Fruit fly (Drosophila melanogaster) whole organism, embryonic: Measurements from ENCODE around the gene Fbxl7.

ENCODE experiments used
- Blimp-1 ChIP-seq: fragments of 200-800 bp; sonication (Bioruptor generic); optimal IDR thresholded peaks from 3 replicates; lab custom pipeline; 2018; ENCODE audit warnings: missing biosample characterization, missing genetic modification characterization, mild to moderate bottlenecking, moderate library complexity, missing genetic modification reagents
- CG10267 ChIP-seq: fragments of 200-800 bp; sonication (Bioruptor generic); optimal IDR thresholded peaks from 2 replicates; lab custom pipeline; 2018; ENCODE audit warnings: missing biosample characterization, mild to moderate bottlenecking, missing genetic modification characterization, moderate library complexity
- CG11085 ChIP-seq: fragments of 200-800 bp; sonication (Bioruptor generic); IDR thresholded peaks from 2 replicates; pipeline ENCODE4 v1.3.6; 2022; ENCODE audit warnings: missing biosample characterization, missing genetic modification characterization
- CG11247 ChIP-seq: fragments of 200-800 bp; sonication (Bioruptor generic); IDR thresholded peaks from 2 replicates; pipeline ENCODE4 v1.3.6; 2022; ENCODE audit warnings: missing biosample characterization, missing genetic modification characterization
- CG11696 ChIP-seq: fragments of 200-800 bp; sonication (Bioruptor generic); IDR thresholded peaks from 2 replicates; pipeline ENCODE4 v1.3.6; 2022; ENCODE audit warnings: missing biosample characterization, missing genetic modification characterization
- CG12219 ChIP-seq: fragments of 200-800 bp; sonication (Bioruptor generic); optimal IDR thresholded peaks from 3 replicates; lab custom pipeline; 2018; ENCODE audit warnings: missing biosample characterization, mild to moderate bottlenecking, missing genetic modification characterization
- CG12744 ChIP-seq: fragments of 200-800 bp; sonication (Bioruptor generic); optimal IDR thresholded peaks from 2 replicates; lab custom pipeline; 2016; ENCODE audit warnings: missing biosample characterization, missing genetic modification characterization
- CG13123 ChIP-seq: fragments of 200-800 bp; sonication (Bioruptor generic); optimal IDR thresholded peaks from 2 replicates; lab custom pipeline; 2016; ENCODE audit warnings: missing biosample characterization, missing genetic modification characterization
- CG14014 ChIP-seq: fragments of 200-800 bp; sonication (Bioruptor generic); IDR thresholded peaks from 2 replicates; pipeline ENCODE4 v1.3.6; 2022; ENCODE audit warnings: missing biosample characterization, missing genetic modification characterization
- CG1647 ChIP-seq: fragments of 200-800 bp; sonication (Bioruptor generic); optimal IDR thresholded peaks from 3 replicates; lab custom pipeline; 2016; ENCODE audit warnings: missing biosample characterization, missing genetic modification characterization
- CG17359 ChIP-seq: fragments of 200-800 bp; sonication (Bioruptor generic); optimal IDR thresholded peaks from 3 replicates; lab custom pipeline; 2018; ENCODE audit warnings: missing biosample characterization, mild to moderate bottlenecking, missing genetic modification characterization, moderate library complexity
- CG17361 ChIP-seq: fragments of 200-800 bp; sonication (Bioruptor generic); IDR thresholded peaks from 3 replicates; pipeline ENCODE4 v1.3.6; 2022; ENCODE audit warnings: missing biosample characterization, missing genetic modification characterization
- CG30020 ChIP-seq: fragments of 200-800 bp; optimal IDR thresholded peaks from 2 replicates; lab custom pipeline; 2019; ENCODE audit warnings: missing biosample characterization, mild to moderate bottlenecking, missing genetic modification characterization, moderate library complexity
- CG30403 ChIP-seq: fragments of 200-800 bp; sonication (Bioruptor generic); optimal IDR thresholded peaks from 3 replicates; lab custom pipeline; 2016; ENCODE audit warnings: missing biosample characterization, missing genetic modification characterization
- CG31365 ChIP-seq: fragments of 200-800 bp; sonication (Bioruptor generic); optimal IDR thresholded peaks from 2 replicates; lab custom pipeline; 2018; ENCODE audit warnings: missing biosample characterization, mild to moderate bottlenecking, missing genetic modification characterization
- CG3163 ChIP-seq: fragments of 200-800 bp; sonication (Bioruptor generic); optimal IDR thresholded peaks from 3 replicates; lab custom pipeline; 2016; ENCODE audit warnings: missing biosample characterization, missing genetic modification characterization
- CG34376 ChIP-seq: fragments of 200-800 bp; sonication (Bioruptor generic); optimal IDR thresholded peaks from 2 replicates; lab custom pipeline; 2018; ENCODE audit warnings: missing biosample characterization, mild to moderate bottlenecking, missing genetic modification characterization
- CG4707 ChIP-seq: fragments of 200-800 bp; sonication (Bioruptor generic); optimal IDR thresholded peaks from 2 replicates; lab custom pipeline; 2018; ENCODE audit warnings: missing biosample characterization, mild to moderate bottlenecking, missing genetic modification characterization, moderate library complexity
- CG4730 ChIP-seq: fragments of 200-800 bp; sonication (Bioruptor generic); IDR thresholded peaks from 2 replicates; pipeline ENCODE4 v1.3.6; 2022; ENCODE audit warnings: missing biosample characterization, missing genetic modification characterization
- CG4854 ChIP-seq: fragments of 200-800 bp; sonication (Bioruptor generic); optimal IDR thresholded peaks from 2 replicates; lab custom pipeline; 2016; ENCODE audit warnings: missing biosample characterization, missing genetic modification characterization, inconsistent platforms
- CG6683 ChIP-seq: fragments of 200-800 bp; sonication (Bioruptor generic); optimal IDR thresholded peaks from 2 replicates; lab custom pipeline; 2017; ENCODE audit warnings: missing biosample characterization, mild to moderate bottlenecking, missing genetic modification characterization, missing genetic modification reagents
- CG7556 ChIP-seq: fragments of 200-800 bp; sonication (Bioruptor generic); optimal IDR thresholded peaks from 2 replicates; lab custom pipeline; 2017; ENCODE audit warnings: missing biosample characterization, mild to moderate bottlenecking, missing genetic modification characterization
- CG8290 ChIP-seq, 3 experiments: fragments of 200-800 bp; sonication (Bioruptor generic); optimal IDR thresholded peaks; 2 replicates each; lab custom pipeline; 2016 to 2019; ENCODE audit warnings: missing biosample characterization in 3 of 3, missing genetic modification characterization in 3 of 3, mild to moderate bottlenecking in 2 of 3, moderate library complexity in 1 of 3
- CG9797 ChIP-seq: fragments of 200-800 bp; sonication (Bioruptor generic); optimal IDR thresholded peaks from 3 replicates; lab custom pipeline; 2018; ENCODE audit warnings: missing biosample characterization, mild to moderate bottlenecking, missing genetic modification characterization
- CHES-1-like ChIP-seq: fragments of 200-800 bp; sonication (Bioruptor generic); optimal IDR thresholded peaks from 2 replicates; lab custom pipeline; 2016; ENCODE audit warnings: missing biosample characterization, missing genetic modification characterization
- D19A ChIP-seq: fragments of 200-800 bp; optimal IDR thresholded peaks from 3 replicates; lab custom pipeline; 2019; ENCODE audit warnings: missing biosample characterization, mild to moderate bottlenecking, missing genetic modification characterization, moderate library complexity
- Hand ChIP-seq: fragments of 200-800 bp; sonication (Bioruptor generic); optimal IDR thresholded peaks from 2 replicates; lab custom pipeline; 2017; ENCODE audit warnings: mild to moderate bottlenecking, missing biosample characterization, missing genetic modification reagents, missing genetic modification characterization
- HmgD ChIP-seq: fragments of 200-800 bp; sonication (Bioruptor generic); optimal IDR thresholded peaks from 3 replicates; lab custom pipeline; 2016; ENCODE audit warnings: missing biosample characterization, missing genetic modification characterization
- Hr39 ChIP-seq: fragments of >200 bp; optimal IDR thresholded peaks from 2 replicates; lab custom pipeline; 2017
- NC2α ChIP-seq: fragments of 200-800 bp; sonication (Bioruptor generic); optimal IDR thresholded peaks from 2 replicates; lab custom pipeline; 2016; ENCODE audit warnings: missing biosample characterization, missing genetic modification characterization
- Optix ChIP-seq: fragments of 200-800 bp; sonication (Bioruptor generic); IDR thresholded peaks from 3 replicates; pipeline ENCODE4 v1.3.6; 2022; ENCODE audit warnings: missing biosample characterization, missing genetic modification characterization
- Pdp1 ChIP-seq, 2 experiments: fragments of 200-800 bp; sonication (Bioruptor generic); optimal IDR thresholded peaks; 3 replicates each; lab custom pipeline; 2016; ENCODE audit warnings: missing biosample characterization in 2 of 2, missing genetic modification characterization in 2 of 2, mild to moderate bottlenecking in 1 of 2, moderate library complexity in 1 of 2
- Sry-δ ChIP-seq: fragments of 200-800 bp; sonication (Bioruptor generic); optimal IDR thresholded peaks from 2 replicates; lab custom pipeline; 2016; ENCODE audit warnings: missing biosample characterization, missing genetic modification characterization
- Ssrp ChIP-seq: fragments of 200-800 bp; sonication (Bioruptor generic); optimal IDR thresholded peaks from 2 replicates; lab custom pipeline; 2018; ENCODE audit warnings: missing biosample characterization, mild to moderate bottlenecking, missing genetic modification characterization, moderate library complexity
- YL-1 ChIP-seq: fragments of 200-800 bp; sonication (Bioruptor generic); optimal IDR thresholded peaks from 3 replicates; lab custom pipeline; 2017; ENCODE audit warnings: missing biosample characterization, mild to moderate bottlenecking, missing genetic modification characterization
- chm ChIP-seq: fragments of 200-800 bp; sonication (Bioruptor generic); IDR thresholded peaks from 2 replicates; pipeline ENCODE4 v1.3.6; 2022; ENCODE audit warnings: missing biosample characterization, missing genetic modification characterization
- ci ChIP-seq: fragments of 200-800 bp; sonication (Bioruptor generic); IDR thresholded peaks from 3 replicates; pipeline ENCODE4 v1.3.6; 2022; ENCODE audit warnings: missing biosample characterization, missing genetic modification characterization
- dati ChIP-seq: fragments of 200-800 bp; sonication (Bioruptor generic); IDR thresholded peaks from 2 replicates; pipeline ENCODE4 v1.3.6; 2022; ENCODE audit warnings: missing biosample characterization, missing genetic modification characterization
- dimm ChIP-seq: fragments of 200-800 bp; sonication (Bioruptor generic); IDR thresholded peaks from 2 replicates; pipeline ENCODE4 v1.3.6; 2022; ENCODE audit warnings: missing biosample characterization, missing genetic modification characterization
- fd3F ChIP-seq: fragments of 200-800 bp; sonication (Bioruptor generic); optimal IDR thresholded peaks from 2 replicates; lab custom pipeline; 2018; ENCODE audit warnings: missing biosample characterization, mild to moderate bottlenecking, missing genetic modification characterization, moderate library complexity
- ind ChIP-seq: fragments of 200-800 bp; sonication (Bioruptor generic); optimal IDR thresholded peaks from 3 replicates; lab custom pipeline; 2016; ENCODE audit warnings: missing biosample characterization, missing genetic modification characterization
- lilli ChIP-seq: fragments of 200-800 bp; sonication (Bioruptor generic); optimal IDR thresholded peaks from 3 replicates; lab custom pipeline; 2016; ENCODE audit warnings: missing biosample characterization, missing genetic modification characterization
- pfk ChIP-seq: fragments of 200-800 bp; sonication (Bioruptor generic); optimal IDR thresholded peaks from 2 replicates; lab custom pipeline; 2018; ENCODE audit warnings: missing biosample characterization, mild to moderate bottlenecking, missing genetic modification characterization, moderate library complexity
- phol ChIP-seq: fragments of 200-800 bp; sonication (Bioruptor generic); optimal IDR thresholded peaks from 3 replicates; lab custom pipeline; 2018; ENCODE audit warnings: missing biosample characterization, mild to moderate bottlenecking, missing genetic modification characterization, moderate library complexity
- prd ChIP-seq, 3 experiments: fragments of >200 bp in 2 of 3; fragments of 200-800 bp in 1 of 3; sonication (Bioruptor generic) in 1 of 3; optimal IDR thresholded peaks in 2 of 3; IDR thresholded peaks in 1 of 3; 2 replicates in 2 of 3; 3 replicates in 1 of 3; pipeline versions ENCODE4 v1.3.6 to Lab custom; 2017 to 2022; ENCODE audit warnings: missing biosample characterization in 1 of 3, missing genetic modification characterization in 1 of 3
- stc ChIP-seq: fragments of 200-800 bp; sonication (Bioruptor generic); IDR thresholded peaks from 2 replicates; pipeline ENCODE4 v1.3.6; 2022; ENCODE audit warnings: missing biosample characterization, missing genetic modification characterization
- tna ChIP-seq: fragments of 200-800 bp; sonication (Bioruptor generic); IDR thresholded peaks from 2 replicates; pipeline ENCODE4 v1.3.6; 2022; ENCODE audit warnings: missing biosample characterization, missing genetic modification characterization; ENCODE audit not compliant: partially characterized antibody
- vnd ChIP-seq: fragments of 200-800 bp; sonication (Bioruptor generic); IDR thresholded peaks from 3 replicates; pipeline ENCODE4 v1.3.6; 2022; ENCODE audit warnings: missing biosample characterization, missing genetic modification characterization; ENCODE audit not compliant: partially characterized antibody
- z ChIP-seq: fragments of 200-800 bp; sonication (Bioruptor generic); IDR thresholded peaks from 3 replicates; pipeline ENCODE4 v1.3.6; 2022; ENCODE audit warnings: missing biosample characterization, missing genetic modification characterization
- zf30C ChIP-seq: fragments of 200-800 bp; sonication (Bioruptor generic); optimal IDR thresholded peaks from 3 replicates; lab custom pipeline; 2018; ENCODE audit warnings: missing biosample characterization, mild to moderate bottlenecking, missing genetic modification characterization

Fbxl7 gene

DNA sequence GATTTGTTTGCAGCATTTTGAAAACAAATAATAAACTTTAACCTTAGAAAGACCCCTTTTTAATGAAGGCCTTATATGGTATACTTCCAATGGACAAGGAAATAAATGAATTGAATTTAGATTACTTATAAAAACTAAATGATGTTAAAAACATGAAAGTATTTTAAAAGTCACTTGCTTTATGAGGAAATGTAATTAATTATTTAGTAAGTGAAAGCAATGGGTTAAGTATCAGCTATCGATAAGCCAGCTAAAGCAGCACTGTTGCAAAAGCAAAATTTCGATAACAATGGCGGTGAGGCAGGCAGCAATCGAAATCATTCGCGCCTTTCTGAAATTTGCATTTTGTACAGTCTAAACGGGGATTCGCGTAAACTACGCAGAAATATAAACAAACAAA, 44.5 kb downstream of the Fbxl7 start, which contains the start of the genes CG32856 and Rbf2 (continued):
- TF ChIP-seq CG11085 (GFP tag; lab: Robert Waterston, UW) (no peak), dati (GFP tag; lab: Robert Waterston, UW) (no peak), CG6683 (GFP tag; lab: Kevin White, UChicago) (no peak), HmgD (no peak), CG30020 (tag; lab: Kevin White, UChicago) (peak; percentile 82), dimm (GFP tag; lab: Robert Waterston, UW) (no peak), CG4854 (GFP tag; lab: Kevin White, UChicago) (peak; percentile 41), CG17361 (peak; percentile 65), Ssrp (tag; lab: Kevin White, UChicago) (peak; percentile 87), ci (no peak; the same call in 2 of the 3 replicates), lilli (GFP tag; lab: Kevin White, UChicago) (peak; percentile 88), CG13123 (GFP tag; lab: Kevin White, UChicago) (peak; percentile 72), CG8290 (GFP tag; optimal IDR thresholded peaks at IDR 0.05; lab: Kevin White, UChicago) (peak; percentile 59), CG8290 (tag; optimal IDR thresholded peaks at IDR 0.05; lab: Kevin White, UChicago) (peak in 1 of 2 experiments; percentile 82), chm (GFP tag; lab: Robert Waterston, UW) (no peak), Hand (peak; percentile 61), Sry-δ (GFP tag; lab: Kevin White, UChicago) (peak; percentile 75), stc (GFP tag; lab: Robert Waterston, UW) (no peak), vnd (GFP tag; lab: Robert Waterston, UW) (peak; percentile 73), CG12219 (GFP tag; lab: Kevin White, UChicago) (peak; percentile 63), prd (optimal IDR thresholded peaks at IDR 0.05; lab: Kevin White, UChicago) (no peak), prd (GFP tag; IDR thresholded peaks at IDR 0.05; lab: Robert Waterston, UW) (no peak; the same call in 1 of the 3 replicates), CG3163 (GFP tag; lab: Kevin White, UChicago) (no peak), tna (GFP tag; lab: Robert Waterston, UW) (peak; percentile 90), zf30C (no peak), Blimp-1 (GFP tag; lab: Kevin White, UChicago) (peak; percentile 42), Pdp1 (GFP tag; optimal IDR thresholded peaks at IDR 0.05; lab: Kevin White, UChicago) (peak; percentile 79 to 86), pfk (GFP tag; lab: Kevin White, UChicago) (no peak), CG31365 (no peak), ind (GFP tag; lab: Kevin White, UChicago) (peak; percentile 65), CG10267 (tag; lab: Kevin White, UChicago) (peak; percentile 60), phol (tag; lab: Kevin White, UChicago) (peak; percentile 97), Hr39 (lab: Kevin White, UChicago) (no peak), NC2α (GFP tag; lab: Kevin White, UChicago) (no peak), CG1647 (GFP tag; lab: Kevin White, UChicago) (peak; percentile 39), CG4707 (GFP tag; lab: Kevin White, UChicago) (peak; percentile 50), CG12744 (GFP tag; lab: Kevin White, UChicago) (peak; percentile 78), CG34376 (GFP tag; lab: Kevin White, UChicago) (no peak), fd3F (GFP tag; lab: Kevin White, UChicago) (peak; percentile 85), z (GFP tag; lab: Robert Waterston, UW) (no peak), CG17359 (tag; lab: Kevin White, UChicago) (no peak), CG11696 (no peak), CG11247 (GFP tag; lab: Robert Waterston, UW) (no peak), CG9797 (GFP tag; lab: Kevin White, UChicago) (peak; percentile 2), D19A (tag; lab: Kevin White, UChicago) (no peak), CG14014 (GFP tag; lab: Robert Waterston, UW) (peak; percentile 77), CG4730 (GFP tag; lab: Robert Waterston, UW) (no peak), CG30403 (GFP tag; lab: Kevin White, UChicago) (peak; percentile 92), CG7556 (GFP tag; lab: Kevin White, UChicago) (peak; percentile 74), YL-1 (GFP tag; lab: Kevin White, UChicago) (peak; percentile 72), CHES-1-like (GFP tag; lab: Kevin White, UChicago) (peak; percentile 81), Optix (GFP tag; lab: Robert Waterston, UW) (no peak)
